Worm (Caenorhabditis elegans) whole organism, mixed stage, embryonic: ENCODE data around the gene frpr-19.

Experiments used
- M03D4.4 ChIP-seq: sonication (generic microtip); optimal IDR thresholded peaks from 2 replicates; lab custom pipeline; 2017; ENCODE audit warnings: mild to moderate bottlenecking, missing genetic modification characterization, missing compliant biosample characterization
- bed-3 ChIP-seq: fragments of 200-800 bp; sonication (Bioruptor generic); optimal IDR thresholded peaks from 3 replicates; lab custom pipeline; 2018; ENCODE audit warnings: mild to moderate bottlenecking, missing genetic modification characterization, moderate library complexity, missing compliant biosample characterization
- blmp-1 ChIP-seq: fragments of 150-350 bp; optimal IDR thresholded peaks from 2 replicates; lab custom pipeline; 2014; ENCODE audit warnings: missing biosample characterization, missing genetic modification characterization
- ceh-39 ChIP-seq: fragments of 150-350 bp; optimal IDR thresholded peaks from 2 replicates; lab custom pipeline; 2014; ENCODE audit warnings: missing biosample characterization, missing genetic modification characterization
- ceh-43 ChIP-seq: fragments of 200-800 bp; sonication (Bioruptor generic); optimal IDR thresholded peaks from 2 replicates; lab custom pipeline; 2018; ENCODE audit warnings: mild to moderate bottlenecking, missing genetic modification characterization, moderate library complexity, missing compliant biosample characterization
- ceh-83 ChIP-seq: fragments of 200-800 bp; sonication (Bioruptor generic); optimal IDR thresholded peaks from 2 replicates; lab custom pipeline; 2018; ENCODE audit warnings: mild to moderate bottlenecking, missing genetic modification characterization, missing compliant biosample characterization
- ces-1 ChIP-seq: fragments of 150-350 bp; optimal IDR thresholded peaks from 2 replicates; lab custom pipeline; 2014; ENCODE audit warnings: missing biosample characterization, missing genetic modification reagents, missing genetic modification characterization
- cnd-1 ChIP-seq: fragments of 200-800 bp; sonication (Bioruptor generic); optimal IDR thresholded peaks from 2 replicates; lab custom pipeline; 2018; ENCODE audit warnings: mild to moderate bottlenecking, missing genetic modification characterization, missing compliant biosample characterization
- drap-1 ChIP-seq: fragments of 200-800 bp; sonication (Bioruptor generic); optimal IDR thresholded peaks from 3 replicates; lab custom pipeline; 2018; ENCODE audit warnings: mild to moderate bottlenecking, missing genetic modification characterization, missing compliant biosample characterization
- elt-1 ChIP-seq: sonication (generic microtip); optimal IDR thresholded peaks from 2 replicates; lab custom pipeline; 2017; ENCODE audit warnings: missing genetic modification characterization, mild to moderate bottlenecking, missing compliant biosample characterization, antibody characterized with exemption, moderate library complexity, borderline replicate concordance; ENCODE audit not compliant: insufficient read depth
- elt-3 ChIP-seq: fragments of 150-350 bp; optimal IDR thresholded peaks from 2 replicates; lab custom pipeline; 2014; ENCODE audit warnings: missing biosample characterization, missing genetic modification characterization
- flh-1 ChIP-seq: fragments of 200-800 bp; sonication (Bioruptor generic); optimal IDR thresholded peaks from 2 replicates; lab custom pipeline; 2018; ENCODE audit warnings: mild to moderate bottlenecking, missing genetic modification characterization, moderate library complexity, missing compliant biosample characterization
- ham-2 ChIP-seq: fragments of 200-800 bp; sonication (Bioruptor generic); optimal IDR thresholded peaks from 2 replicates; lab custom pipeline; 2018; ENCODE audit warnings: mild to moderate bottlenecking, missing genetic modification characterization, missing compliant biosample characterization
- hlh-1 ChIP-seq: fragments of 150-350 bp; optimal IDR thresholded peaks from 2 replicates; lab custom pipeline; 2014; ENCODE audit warnings: missing biosample characterization, missing genetic modification reagents, missing genetic modification characterization
- lin-13 ChIP-seq: fragments of 150-350 bp; optimal IDR thresholded peaks from 2 replicates; lab custom pipeline; 2014; ENCODE audit warnings: missing biosample characterization, missing genetic modification characterization
- lin-32 ChIP-seq: fragments of 200-800 bp; sonication (Bioruptor generic); optimal IDR thresholded peaks from 2 replicates; lab custom pipeline; 2018; ENCODE audit warnings: mild to moderate bottlenecking, missing genetic modification characterization, missing compliant biosample characterization
- lsy-2 ChIP-seq: fragments of 150-350 bp; optimal IDR thresholded peaks from 2 replicates; lab custom pipeline; 2014; ENCODE audit warnings: missing biosample characterization, missing genetic modification characterization
- mab-5 ChIP-seq: fragments of 150-350 bp; optimal IDR thresholded peaks from 2 replicates; lab custom pipeline; 2014; ENCODE audit warnings: missing biosample characterization, missing genetic modification characterization
- mep-1 ChIP-seq: fragments of 150-350 bp; optimal IDR thresholded peaks from 2 replicates; lab custom pipeline; 2017; ENCODE audit warnings: missing biosample characterization, missing genetic modification reagents, missing genetic modification characterization, inconsistent platforms
- mls-2 ChIP-seq: sonication (generic microtip); optimal IDR thresholded peaks from 2 replicates; lab custom pipeline; 2016; ENCODE audit warnings: mild to moderate bottlenecking, missing genetic modification characterization, moderate library complexity, missing compliant biosample characterization
- nhr-12 ChIP-seq: fragments of 150-350 bp; optimal IDR thresholded peaks from 2 replicates; lab custom pipeline; 2014; ENCODE audit warnings: missing biosample characterization, missing genetic modification characterization
- nhr-2 ChIP-seq: fragments of 150-350 bp; optimal IDR thresholded peaks from 2 replicates; lab custom pipeline; 2014; ENCODE audit warnings: missing biosample characterization, missing genetic modification characterization
- nhr-237 ChIP-seq: fragments of 150-350 bp; optimal IDR thresholded peaks from 2 replicates; lab custom pipeline; 2014; ENCODE audit warnings: missing biosample characterization, missing genetic modification characterization
- nhr-28 ChIP-seq: fragments of 150-350 bp; optimal IDR thresholded peaks from 2 replicates; lab custom pipeline; 2014; ENCODE audit warnings: missing biosample characterization, missing genetic modification characterization
- nhr-76 ChIP-seq: sonication (generic microtip); optimal IDR thresholded peaks from 2 replicates; lab custom pipeline; 2017; ENCODE audit warnings: missing biosample characterization, missing genetic modification characterization
- pha-4 ChIP-seq: fragments of 150-350 bp; optimal IDR thresholded peaks from 2 replicates; lab custom pipeline; 2018; ENCODE audit warnings: missing biosample characterization, missing genetic modification reagents, missing genetic modification characterization
- sem-2 ChIP-seq: fragments of 200-800 bp; sonication (Bioruptor generic); optimal IDR thresholded peaks from 2 replicates; lab custom pipeline; 2018; ENCODE audit warnings: mild to moderate bottlenecking, missing genetic modification characterization, missing compliant biosample characterization
- snpc-4 ChIP-seq: fragments of 150-350 bp; optimal IDR thresholded peaks from 2 replicates; lab custom pipeline; 2014; ENCODE audit warnings: missing biosample characterization, missing genetic modification characterization
- sptf-1 ChIP-seq: sonication (generic microtip); optimal IDR thresholded peaks from 2 replicates; lab custom pipeline; 2017; ENCODE audit warnings: mild to moderate bottlenecking, missing genetic modification characterization, moderate library complexity, missing compliant biosample characterization
- tbx-8 ChIP-seq: fragments of 200-800 bp; sonication (Bioruptor generic); optimal IDR thresholded peaks from 2 replicates; lab custom pipeline; 2018; ENCODE audit warnings: mild to moderate bottlenecking, missing genetic modification characterization, moderate library complexity, missing compliant biosample characterization
- unc-120 ChIP-seq: sonication (generic microtip); optimal IDR thresholded peaks from 2 replicates; lab custom pipeline; 2017; ENCODE audit warnings: missing genetic modification characterization, missing compliant biosample characterization; ENCODE audit not compliant: poor library complexity, severe bottlenecking
- unc-39 ChIP-seq: fragments of 150-350 bp; optimal IDR thresholded peaks from 2 replicates; lab custom pipeline; 2014; ENCODE audit warnings: missing biosample characterization, missing genetic modification characterization
- unc-62 ChIP-seq: fragments of 150-350 bp; optimal IDR thresholded peaks from 2 replicates; lab custom pipeline; 2014; ENCODE audit warnings: missing biosample characterization, missing genetic modification reagents, missing genetic modification characterization
- zip-8 ChIP-seq: fragments of 150-350 bp; optimal IDR thresholded peaks from 2 replicates; lab custom pipeline; 2014; ENCODE audit warnings: missing biosample characterization, missing genetic modification characterization
- ztf-11 ChIP-seq: fragments of 150-350 bp; optimal IDR thresholded peaks from 2 replicates; lab custom pipeline; 2014; ENCODE audit warnings: missing biosample characterization, missing genetic modification characterization

frpr-19 gene

ce11 chrIV:1752480-1752879, 29.0 kb downstream of the frpr-19 start:
- TF ChIP-seq flh-1 (no peak), mls-2 (no peak), ham-2 (GFP tag; lab: Kevin White, UChicago) (no peak), nhr-28 (tag; lab: Kevin White, UChicago) (no peak), elt-3 (tag; lab: Kevin White, UChicago) (no peak)
- TF ChIP-seq, all 35 proteins: peak for 0

DNA sequence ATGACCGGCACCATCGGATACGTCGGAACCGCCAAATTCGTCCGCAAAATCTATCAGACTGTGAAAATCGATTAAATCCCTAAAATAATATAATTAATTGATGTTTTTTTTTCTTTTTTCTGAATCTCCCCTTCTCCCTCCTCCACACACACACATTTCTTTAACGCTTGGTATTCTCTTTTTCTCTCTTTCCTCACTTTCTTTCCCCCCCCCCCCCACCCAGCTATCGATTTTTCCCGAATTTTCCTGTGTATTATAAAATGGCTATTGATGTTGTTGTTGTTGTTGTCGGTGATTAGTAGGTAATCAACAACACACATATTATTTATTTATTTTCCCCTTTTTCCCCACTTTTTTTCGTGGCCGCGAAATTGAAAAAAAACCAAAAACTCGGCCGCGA, 30.2 kb downstream of the frpr-19 start:
- peak; percentile 6 for TF ChIP-seq ces-1
- peak; percentile 42 for TF ChIP-seq sptf-1 (tag; lab: Kevin White, UChicago)
- TF ChIP-seq mls-2: no peak

- TF ChIP-seq unc-120 (tag; lab: Kevin White, UChicago) (peak; percentile 63), nhr-237 (tag; lab: Kevin White, UChicago) (peak; percentile 83), zip-8 (tag; lab: Kevin White, UChicago) (no peak), lin-32 (no peak), ceh-83 (GFP tag; lab: Kevin White, UChicago) (peak; percentile 67), mls-2 (peak; percentile 70), hlh-1 (no peak), pha-4 (tag; lab: Kevin White, UChicago) (peak; percentile 69), cnd-1 (tag; lab: Kevin White, UChicago) (peak; percentile 61), bed-3 (GFP tag; lab: Kevin White, UChicago) (peak; percentile 58), nhr-28 (tag; lab: Kevin White, UChicago) (no peak), nhr-76 (no peak), ceh-43 (peak; percentile 39), drap-1 (GFP tag; lab: Kevin White, UChicago) (peak; percentile 57), unc-39 (tag; lab: Kevin White, UChicago) (no peak), mep-1 (tag; lab: Kevin White, UChicago) (peak; percentile 68), elt-1 (tag; lab: Kevin White, UChicago) (no peak), ceh-39 (tag; lab: Kevin White, UChicago) (no peak), elt-3 (tag; lab: Kevin White, UChicago) (no peak), ces-1 (peak; percentile 90), ztf-11 (no peak), sptf-1 (tag; lab: Kevin White, UChicago) (peak; percentile 84), mab-5 (no peak), lsy-2 (tag; lab: Kevin White, UChicago) (peak; percentile 55), unc-62 (peak; percentile 5), tbx-8 (GFP tag; lab: Kevin White, UChicago) (peak; percentile 57), nhr-12 (no peak), ham-2 (GFP tag; lab: Kevin White, UChicago) (peak; percentile 11), M03D4.4 (peak; percentile 68), nhr-2 (tag; lab: Kevin White, UChicago) (no peak), flh-1 (no peak), lin-13 (tag; lab: Kevin White, UChicago) (peak; percentile 73), blmp-1 (tag; lab: Kevin White, UChicago) (no peak), sem-2 (GFP tag; lab: Kevin White, UChicago) (peak; percentile 43), snpc-4 (tag; lab: Kevin White, UChicago) (no peak)
Measured at ce11 chrIV:1745453-1746051, 35.9 kb downstream of the frpr-19 start, which contains the start of the genes Y41D4A.6 and Y41D4A.4. Y41D4A.6 (minus strand) TSS chrIV:1745503. Y41D4A.4 (plus strand) TSS chrIV:1746001.
